Fruit fly (Drosophila melanogaster): ENCODE results near the gene CG31668.

DNA sequence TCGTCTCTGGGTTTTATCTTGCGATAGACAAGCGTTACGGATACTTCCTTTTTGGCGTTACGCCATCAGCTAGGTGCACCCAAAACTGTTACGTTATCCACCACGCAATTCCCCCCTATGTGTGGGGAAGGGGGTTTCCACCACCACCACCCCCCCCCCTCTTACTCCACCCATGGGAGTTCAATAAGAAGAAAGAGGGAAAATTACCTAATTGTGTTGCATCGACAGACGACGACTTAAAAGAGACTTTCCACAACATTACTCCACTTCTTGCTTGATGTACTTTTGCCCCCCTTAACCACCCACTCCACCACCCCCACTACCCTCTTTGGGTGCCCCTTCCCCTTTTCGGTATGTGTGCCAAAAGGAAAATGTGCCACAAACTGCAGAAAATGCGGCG is 32.8 kb downstream of the CG31668 start:
- TF ChIP-seq pan (optimal IDR thresholded peaks at IDR 0.05) (no peak), brk (GFP tag; optimal IDR thresholded peaks at IDR 0.05) (no peak), Myc (optimal IDR thresholded peaks at IDR 0.05) (no peak), Dfd (GFP tag; optimal IDR thresholded peaks at IDR 0.05) (peak; percentile 59), tai (GFP tag; optimal IDR thresholded peaks at IDR 0.05) (no peak), dmrt93B (GFP tag; optimal IDR thresholded peaks at IDR 0.05) (no peak), dl (GFP tag; optimal IDR thresholded peaks at IDR 0.05; ENCODE audit: insufficient read depth in 1 of 2, partially characterized antibody in 2 of 2) (no peak), ey (GFP tag; optimal IDR thresholded peaks at IDR 0.05) (no peak), psq (GFP tag; optimal IDR thresholded peaks at IDR 0.05) (no peak), lola (GFP tag; optimal IDR thresholded peaks at IDR 0.05) (no peak), foxo (GFP tag; optimal IDR thresholded peaks at IDR 0.05) (no peak), Sp1 (GFP tag; optimal IDR thresholded peaks at IDR 0.05) (no peak), Vsx2 (GFP tag; optimal IDR thresholded peaks at IDR 0.05; ENCODE audit: partially characterized antibody) (no peak)

Measured in whole organism, wandering third instar larva.